Worm (Caenorhabditis elegans) whole organism, early embryonic: ENCODE measurements around the gene R160.3.

Experiments used
- B0310.2 ChIP-seq: sonication (generic microtip); optimal IDR thresholded peaks from 2 replicates; lab custom pipeline; 2016; ENCODE audit warnings: mild to moderate bottlenecking, missing genetic modification characterization, missing compliant biosample characterization
- ama-1 ChIP-seq: fragments of 150-350 bp; optimal IDR thresholded peaks from 2 replicates; lab custom pipeline; 2014
- ceh-36 ChIP-seq: sonication (generic microtip); optimal IDR thresholded peaks from 2 replicates; lab custom pipeline; 2016; ENCODE audit warnings: missing genetic modification characterization, inconsistent platforms, missing compliant biosample characterization
- flt-1 ChIP-seq: fragments of 200-800 bp; sonication (Bioruptor generic); IDR thresholded peaks from 2 replicates; pipeline ENCODE4 v1.3.6; 2022; ENCODE audit warnings: missing genetic modification characterization, missing compliant biosample characterization
- hmbx-1 ChIP-seq: sonication (generic microtip); optimal IDR thresholded peaks from 2 replicates; lab custom pipeline; 2016; ENCODE audit warnings: mild to moderate bottlenecking, missing genetic modification characterization, missing compliant biosample characterization
- hmg-4 ChIP-seq: fragments of 200-800 bp; sonication (Bioruptor generic); optimal IDR thresholded peaks from 2 replicates; lab custom pipeline; 2018; ENCODE audit warnings: mild to moderate bottlenecking, missing genetic modification characterization, missing compliant biosample characterization
- sea-1 ChIP-seq: fragments of 200-800 bp; sonication (Bioruptor generic); conservative IDR thresholded peaks from 2 replicates; pipeline ENCODE4 v1.3.6; 2022; ENCODE audit warnings: missing genetic modification characterization, missing compliant biosample characterization
- tbx-11 ChIP-seq: fragments of 200-800 bp; sonication (Bioruptor generic); IDR thresholded peaks from 2 replicates; pipeline ENCODE4 v1.3.6; 2022; ENCODE audit warnings: missing genetic modification characterization, missing compliant biosample characterization

DNA sequence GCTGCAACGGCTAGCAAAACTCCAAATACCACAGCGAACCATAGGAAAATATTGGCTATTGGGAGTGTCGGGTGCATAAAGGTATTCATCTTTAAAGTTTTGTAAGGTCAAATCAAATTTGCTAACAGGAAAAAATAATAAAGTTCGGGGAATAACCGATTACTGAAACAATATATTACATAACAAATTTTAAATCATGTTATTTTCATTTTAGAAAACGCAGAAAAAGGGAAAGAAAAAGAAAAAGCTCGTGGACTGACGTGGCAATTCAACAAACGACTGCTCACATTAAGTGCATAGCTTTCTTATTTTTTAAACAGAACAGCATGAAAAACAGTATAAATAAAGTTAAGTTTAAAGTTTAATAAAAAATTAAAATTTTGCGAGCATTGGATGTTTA, 7.0 kb upstream of the R160.3 start, which contains the start of gene R160.6:
- TF ChIP-seq flt-1 (GFP tag; lab: Robert Waterston, UW) (no peak), tbx-11 (no peak), ama-1 (lab: Kevin White, UChicago) (no peak), hmg-4 (no peak), ceh-36 (no peak), hmbx-1 (tag; lab: Kevin White, UChicago) (no peak), sea-1 (GFP tag; lab: Robert Waterston, UW) (no peak), B0310.2 (tag; lab: Kevin White, UChicago) (no peak)
